Worm (Caenorhabditis elegans) whole organism, L1 larva: ENCODE results near the gene hlh-4.
A peak's percentile ranks its signal among the peaks of the same experiment; 100 is the strongest.

ENCODE experiments used
- ama-1 ChIP-seq: fragments of 150-350 bp; optimal IDR thresholded peaks from 2 replicates; lab custom pipeline; 2014
- blmp-1 ChIP-seq: fragments of 150-350 bp; optimal IDR thresholded peaks from 2 replicates; lab custom pipeline; 2014; ENCODE audit warnings: missing biosample characterization, missing genetic modification characterization
- ceh-82 ChIP-seq, 3 experiments: fragments of 150-350 bp in 1 of 3; sonication (generic microtip) in 2 of 3; optimal IDR thresholded peaks; 2 replicates each; lab custom pipeline; 2014 to 2017; ENCODE audit warnings: missing biosample characterization in 3 of 3, missing genetic modification characterization in 3 of 3
- egl-27 ChIP-seq, 2 experiments: fragments of 150-350 bp in 1 of 2; sonication (generic microtip); optimal IDR thresholded peaks; 3 replicates each; lab custom pipeline; 2017 to 2018; ENCODE audit warnings: missing biosample characterization in 2 of 2, missing genetic modification characterization in 2 of 2, missing genetic modification reagents in 2 of 2
- jun-1 ChIP-seq: fragments of 150-350 bp; optimal IDR thresholded peaks from 2 replicates; lab custom pipeline; 2014; ENCODE audit warnings: missing biosample characterization, missing genetic modification reagents, missing genetic modification characterization
- lin-15B ChIP-seq: fragments of 150-350 bp; sonication (generic microtip); optimal IDR thresholded peaks from 3 replicates; lab custom pipeline; 2014; ENCODE audit warnings: missing biosample characterization, missing genetic modification characterization
- lin-39 ChIP-seq: fragments of 150-350 bp; optimal IDR thresholded peaks from 2 replicates; lab custom pipeline; 2014; ENCODE audit warnings: missing biosample characterization, missing genetic modification reagents, missing genetic modification characterization
- nhr-237 ChIP-seq: fragments of 150-350 bp; optimal IDR thresholded peaks from 2 replicates; lab custom pipeline; 2014; ENCODE audit warnings: missing biosample characterization, missing genetic modification characterization
- skn-1 ChIP-seq: fragments of 150-350 bp; optimal IDR thresholded peaks from 2 replicates; lab custom pipeline; 2014; ENCODE audit warnings: missing biosample characterization, missing genetic modification characterization
- unc-130 ChIP-seq: fragments of 150-350 bp; optimal IDR thresholded peaks from 2 replicates; lab custom pipeline; 2017; ENCODE audit warnings: missing biosample characterization, missing genetic modification characterization, inconsistent platforms
- zag-1 ChIP-seq: fragments of 150-350 bp; optimal IDR thresholded peaks from 2 replicates; lab custom pipeline; 2014; ENCODE audit warnings: missing biosample characterization, missing genetic modification characterization

- TF ChIP-seq blmp-1 (tag; lab: Kevin White, UChicago) = peak; percentile 57
- TF ChIP-seq egl-27 (tag; optimal IDR thresholded peaks at IDR 0.05; lab: Kevin White, UChicago) = no peak
- TF ChIP-seq unc-130 = peak; percentile 73
- TF ChIP-seq skn-1 (tag; lab: Kevin White, UChicago) = peak; percentile 91
- peak; percentile 84 for TF ChIP-seq nhr-237 (tag; lab: Kevin White, UChicago)
- no peak for TF ChIP-seq lin-39
- peak; percentile 56 for TF ChIP-seq ama-1 (lab: Kevin White, UChicago)
- TF ChIP-seq lin-15B (tag; lab: Kevin White, UChicago) = peak; percentile 95
- TF ChIP-seq zag-1 (tag; lab: Kevin White, UChicago) = no peak
- TF ChIP-seq ceh-82 (tag; optimal IDR thresholded peaks at IDR 0.05; lab: Kevin White, UChicago) = peak; percentile 74 to 95 (median 83)
- TF ChIP-seq jun-1 (tag; lab: Kevin White, UChicago) = peak; percentile 66
Measured at ce11 chrIII:9780665-9781304, 41.9 kb upstream of the hlh-4 start, which contains the start of gene vha-1.
